Worm (Caenorhabditis elegans) whole organism, midembryonic: ENCODE results near the gene egas-4.

Experiments used
- T22C8.4 ChIP-seq: fragments of 200-800 bp; sonication (Bioruptor generic); IDR thresholded peaks from 2 replicates; pipeline ENCODE4 v1.3.6; 2022; ENCODE audit warnings: missing genetic modification characterization, missing compliant biosample characterization
- cog-1 ChIP-seq: sonication (generic microtip); optimal IDR thresholded peaks from 2 replicates; lab custom pipeline; 2016; ENCODE audit warnings: missing genetic modification characterization, missing compliant biosample characterization
- med-1 ChIP-seq: sonication (generic microtip); optimal IDR thresholded peaks from 2 replicates; lab custom pipeline; 2017; ENCODE audit warnings: missing genetic modification characterization, mild to moderate bottlenecking, missing compliant biosample characterization, antibody characterized with exemption, missing genetic modification reagents; ENCODE audit not compliant: insufficient read depth
- ref-1 ChIP-seq: fragments of 200-800 bp; sonication (Bioruptor generic); conservative IDR thresholded peaks from 2 replicates; pipeline ENCODE4 v1.3.6; 2022; ENCODE audit warnings: missing genetic modification reagents, missing genetic modification characterization, missing compliant biosample characterization
- tab-1 ChIP-seq: fragments of 200-800 bp; sonication (Bioruptor generic); IDR thresholded peaks from 2 replicates; pipeline ENCODE4 v1.3.6; 2022; ENCODE audit warnings: missing genetic modification characterization, missing compliant biosample characterization
- ztf-29 ChIP-seq: fragments of 200-800 bp; sonication (Bioruptor generic); IDR thresholded peaks from 2 replicates; pipeline ENCODE4 v1.3.6; 2022; ENCODE audit warnings: missing genetic modification reagents, missing genetic modification characterization, missing compliant biosample characterization

DNA sequence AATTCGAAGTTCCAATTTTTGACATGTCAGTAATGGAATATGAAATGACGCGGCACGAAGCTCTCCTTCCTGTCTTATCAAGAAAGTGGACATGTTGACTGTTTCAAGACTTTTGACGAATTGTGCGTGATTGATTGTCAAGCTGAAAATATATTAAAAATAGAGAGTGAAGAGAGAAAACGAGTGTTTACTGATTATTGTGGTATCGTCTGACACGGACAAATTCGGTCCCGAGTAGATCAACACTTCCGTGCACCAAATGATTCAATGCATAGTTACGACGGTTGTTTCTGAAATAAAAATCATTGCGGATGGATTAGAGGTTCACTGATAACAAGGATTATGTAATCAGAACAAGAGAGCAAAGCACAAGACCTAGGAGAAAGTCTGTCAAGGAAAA lies 30.5 kb downstream of the egas-4 start:
- TF ChIP-seq T22C8.4 (GFP tag; lab: Robert Waterston, UW): no peak
- TF ChIP-seq cog-1 (tag; lab: Kevin White, UChicago): no peak
- TF ChIP-seq ref-1 (GFP tag; lab: Robert Waterston, UW): no peak
- no peak for TF ChIP-seq med-1
- no peak for TF ChIP-seq ztf-29 (GFP tag; lab: Robert Waterston, UW)
- no peak for TF ChIP-seq tab-1 (GFP tag; lab: Robert Waterston, UW)
